Worm (Caenorhabditis elegans): Measurements from ENCODE around the gene F14D7.14.

Gene F14D7.14

DNA sequence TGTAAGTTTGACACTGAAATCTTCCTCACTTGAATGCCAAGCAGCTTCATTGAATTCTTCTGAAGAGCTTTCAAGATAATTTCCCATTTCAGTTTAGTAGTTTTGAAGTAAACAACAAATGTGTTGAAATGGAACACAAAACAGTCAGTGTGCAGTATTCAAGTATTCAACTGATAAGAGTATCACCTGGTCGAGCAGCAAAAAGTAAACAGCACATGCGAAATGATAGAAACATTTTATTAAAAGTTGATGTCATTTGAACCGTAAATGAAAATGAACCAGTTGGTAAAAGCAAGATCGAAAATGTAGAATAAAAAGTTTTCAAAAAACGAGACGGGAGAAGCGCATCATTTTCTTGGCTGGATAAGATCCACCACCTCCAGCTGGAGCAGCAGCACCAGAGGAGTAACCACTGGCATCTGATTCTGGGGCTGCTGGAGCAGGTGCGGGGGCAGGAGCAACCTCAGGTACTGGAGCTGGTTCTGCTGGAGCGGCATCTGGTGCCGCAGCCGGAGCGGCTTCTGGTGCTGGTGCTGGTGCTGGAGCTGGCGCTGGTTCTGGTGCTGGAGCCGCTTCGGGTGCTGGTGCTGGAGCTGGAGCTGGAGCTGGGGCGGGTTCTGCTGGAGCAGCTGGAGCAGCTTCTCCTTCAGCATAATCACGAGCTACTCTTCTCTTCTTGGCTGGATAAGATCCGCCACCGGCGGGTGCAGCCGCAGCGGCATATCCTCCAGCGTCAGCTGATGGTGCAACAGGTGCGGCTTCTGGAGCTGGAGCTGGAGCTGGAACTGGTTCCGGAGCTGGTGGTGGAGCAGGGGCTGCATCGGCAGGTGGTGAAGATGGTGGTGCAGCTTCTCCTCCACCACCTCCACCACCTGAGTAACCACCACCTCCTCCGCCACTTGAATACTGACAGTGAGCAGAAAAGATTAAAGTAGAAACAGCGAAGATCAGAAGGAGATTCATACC lies 15.1 kb downstream of the F14D7.14 start, which contains the start of the genes F47B8.4 and F47B8.18:
Gene F47B8.4, minus strand, starts transcription at position 172 of the 966 bp plus-strand sequence.
Gene F47B8.18, minus strand, starts transcription at position 963 of the 966 bp plus-strand sequence.
- TF ChIP-seq pha-4 (tag; optimal IDR thresholded peaks at IDR 0.05): peak; percentile 90
- TF ChIP-seq egl-27 (tag; optimal IDR thresholded peaks at IDR 0.05): no peak
- peak; percentile 69 for TF ChIP-seq elt-2 (tag; optimal IDR thresholded peaks at IDR 0.05)
- TF ChIP-seq jun-1 (tag; optimal IDR thresholded peaks at IDR 0.05): no peak
- TF ChIP-seq pqm-1 (tag; optimal IDR thresholded peaks at IDR 0.05): peak; percentile 59
- TF ChIP-seq zag-1 (tag; optimal IDR thresholded peaks at IDR 0.05): no peak

- TF ChIP-seq ztf-4 (tag; optimal IDR thresholded peaks at IDR 0.05) (no peak), sea-2 (GFP tag; optimal IDR thresholded peaks at IDR 0.05) (no peak), ZK546.5 (tag; optimal IDR thresholded peaks at IDR 0.05) (no peak), pha-4 (tag; optimal IDR thresholded peaks at IDR 0.05) (no peak), unc-39 (tag; optimal IDR thresholded peaks at IDR 0.05) (no peak), ama-1 (optimal IDR thresholded peaks at IDR 0.05) (no peak), fkh-2 (tag; optimal IDR thresholded peaks at IDR 0.05) (no peak), fkh-10 (GFP tag; optimal IDR thresholded peaks at IDR 0.05) (no peak), ztf-11 (tag; optimal IDR thresholded peaks at IDR 0.05) (no peak), R02D3.7 (tag; optimal IDR thresholded peaks at IDR 0.05) (no peak), egl-5 (tag; optimal IDR thresholded peaks at IDR 0.05) (no peak), daf-12 (tag; optimal IDR thresholded peaks at IDR 0.05) (no peak), skn-1 (tag; optimal IDR thresholded peaks at IDR 0.05) (no peak), lin-15B (tag; optimal IDR thresholded peaks at IDR 0.05) (no peak)
Observed at ce11 chrV:14327776-14328175, 18.0 kb downstream of the F14D7.14 start, which contains the start of gene F47B8.5. TSS of gene F47B8.5 (minus strand) at chrV:14327876.

DNA sequence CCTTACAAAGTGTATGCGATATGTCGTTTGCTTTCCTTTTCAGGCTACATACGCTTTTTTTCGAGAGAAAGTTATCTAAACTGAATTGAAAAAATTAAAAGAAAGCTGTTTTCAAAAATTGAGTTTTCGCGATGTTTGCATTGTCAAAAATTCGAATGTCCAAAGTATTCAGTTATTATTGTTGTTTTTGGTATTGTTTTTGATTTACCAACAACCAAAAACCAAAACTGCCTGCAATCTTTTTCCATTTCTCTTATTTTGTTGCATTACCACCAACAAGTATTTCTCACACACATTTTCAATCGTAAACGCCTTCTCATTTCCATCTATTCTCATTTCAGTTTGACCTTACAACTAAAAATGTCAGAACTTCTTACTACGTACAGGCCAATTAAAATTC lies 19.1 kb downstream of the F14D7.14 start, which contains the start of gene pepm-1:
Gene pepm-1, plus strand, starts transcription at position 301 of the 400 bp plus-strand sequence.
- TF ChIP-seq nhr-28 (tag; optimal IDR thresholded peaks at IDR 0.05) (no peak), elt-2 (tag; optimal IDR thresholded peaks at IDR 0.05) (no peak), elt-1 (tag; optimal IDR thresholded peaks at IDR 0.05) (no peak), pqm-1 (tag; optimal IDR thresholded peaks at IDR 0.05) (no peak), nhr-77 (tag; optimal IDR thresholded peaks at IDR 0.05) (no peak), ceh-16 (tag; optimal IDR thresholded peaks at IDR 0.05) (no peak), lin-15B (tag; optimal IDR thresholded peaks at IDR 0.05) (no peak), unc-39 (tag; optimal IDR thresholded peaks at IDR 0.05) (no peak), mml-1 (tag; optimal IDR thresholded peaks at IDR 0.05) (no peak)

ce11 chrV:14331477-14331876 lies 21.7 kb downstream of the F14D7.14 start, which contains the start of gene F47B8.8:
TSS of gene F47B8.8 (plus strand) at chrV:14331733.
- peak; percentile 4 for TF ChIP-seq nhr-25 (tag; optimal IDR thresholded peaks at IDR 0.05)
- TF ChIP-seq ama-1 (optimal IDR thresholded peaks at IDR 0.05): no peak

- no peak for TF ChIP-seq R02D3.7 (tag; optimal IDR thresholded peaks at IDR 0.05)
- TF ChIP-seq ama-1 (optimal IDR thresholded peaks at IDR 0.05): no peak
- TF ChIP-seq nfya-1 (tag; optimal IDR thresholded peaks at IDR 0.05; ENCODE audit: insufficient read depth): no peak
- no peak for TF ChIP-seq ceh-16 (tag; optimal IDR thresholded peaks at IDR 0.05)
- no peak for TF ChIP-seq lsy-12 (tag; optimal IDR thresholded peaks at IDR 0.05)
Observed at ce11 chrV:14333116-14333515, 23.4 kb downstream of the F14D7.14 start, which contains the start of gene srm-4. TSS of gene srm-4 (plus strand) at chrV:14333416.

- no peak for TF ChIP-seq ZK546.5 (tag; optimal IDR thresholded peaks at IDR 0.05)
- no peak for TF ChIP-seq nhr-237 (tag; optimal IDR thresholded peaks at IDR 0.05)
- TF ChIP-seq snpc-4 (tag; optimal IDR thresholded peaks at IDR 0.05): no peak
- TF ChIP-seq nhr-76 (tag; optimal IDR thresholded peaks at IDR 0.05): no peak
- TF ChIP-seq hmg-11 (tag; optimal IDR thresholded peaks at IDR 0.05): no peak
- no peak for TF ChIP-seq ztf-4 (tag; optimal IDR thresholded peaks at IDR 0.05)
- TF ChIP-seq sea-2 (GFP tag; optimal IDR thresholded peaks at IDR 0.05): no peak
- TF ChIP-seq daf-12 (tag; optimal IDR thresholded peaks at IDR 0.05): no peak
- TF ChIP-seq nhr-43 (tag; optimal IDR thresholded peaks at IDR 0.05; ENCODE audit: poor library complexity, severe bottlenecking): no peak
- no peak for TF ChIP-seq nhr-25 (tag; optimal IDR thresholded peaks at IDR 0.05)
- no peak for TF ChIP-seq ceh-82 (tag; optimal IDR thresholded peaks at IDR 0.05)
- no peak for TF ChIP-seq pha-4 (tag; optimal IDR thresholded peaks at IDR 0.05)
- no peak for TF ChIP-seq elt-2 (tag; optimal IDR thresholded peaks at IDR 0.05)
- no peak for TF ChIP-seq ceh-28 (tag; optimal IDR thresholded peaks at IDR 0.05)
- TF ChIP-seq unc-62 (GFP tag; optimal IDR thresholded peaks at IDR 0.05): no peak
- no peak for TF ChIP-seq nhr-67 (tag; optimal IDR thresholded peaks at IDR 0.05)
- TF ChIP-seq fos-1 (tag; optimal IDR thresholded peaks at IDR 0.05): no peak
- no peak for TF ChIP-seq egl-5 (tag; optimal IDR thresholded peaks at IDR 0.05)
Observed at ce11 chrV:14334901-14335300, 25.2 kb downstream of the F14D7.14 start, which contains the start of gene srm-5. TSS of gene srm-5 (plus strand) at chrV:14335201.
